Worm (Caenorhabditis elegans) whole organism, late embryonic: ENCODE measurements around the gene bpnt-1.

Experiments used
- F13H6.1 ChIP-seq: sonication (generic microtip); optimal IDR thresholded peaks from 2 replicates; lab custom pipeline; 2016; ENCODE audit warnings: missing genetic modification characterization, missing compliant biosample characterization
- ceh-31 ChIP-seq: sonication (generic microtip); optimal IDR thresholded peaks from 2 replicates; lab custom pipeline; 2016; ENCODE audit warnings: missing genetic modification characterization, missing compliant biosample characterization
- hlh-30 ChIP-seq: sonication (generic microtip); optimal IDR thresholded peaks from 2 replicates; lab custom pipeline; 2017; ENCODE audit warnings: antibody characterized with exemption, missing genetic modification characterization, missing compliant biosample characterization; ENCODE audit not compliant: insufficient read depth
- pha-4 ChIP-seq: fragments of 150-350 bp; optimal IDR thresholded peaks from 2 replicates; lab custom pipeline; 2018; ENCODE audit warnings: missing biosample characterization, missing genetic modification reagents, missing genetic modification characterization
- rnt-1 ChIP-seq: sonication (generic microtip); optimal IDR thresholded peaks from 2 replicates; lab custom pipeline; 2016; ENCODE audit warnings: missing genetic modification characterization, missing compliant biosample characterization

- peak; percentile 59 for TF ChIP-seq ceh-31 (tag; lab: Kevin White, UChicago)
- no peak for TF ChIP-seq rnt-1 (tag; lab: Kevin White, UChicago)
- TF ChIP-seq pha-4 (tag; lab: Kevin White, UChicago), result no peak
- TF ChIP-seq F13H6.1, result no peak
- no peak for TF ChIP-seq hlh-30 (tag; lab: Kevin White, UChicago)
Measured at ce11 chrII:4456024-4456423, 36.0 kb downstream of the bpnt-1 start.
